Fruit fly (Drosophila melanogaster): ENCODE results near the gene CG12355.

The CG12355 gene

DNA sequence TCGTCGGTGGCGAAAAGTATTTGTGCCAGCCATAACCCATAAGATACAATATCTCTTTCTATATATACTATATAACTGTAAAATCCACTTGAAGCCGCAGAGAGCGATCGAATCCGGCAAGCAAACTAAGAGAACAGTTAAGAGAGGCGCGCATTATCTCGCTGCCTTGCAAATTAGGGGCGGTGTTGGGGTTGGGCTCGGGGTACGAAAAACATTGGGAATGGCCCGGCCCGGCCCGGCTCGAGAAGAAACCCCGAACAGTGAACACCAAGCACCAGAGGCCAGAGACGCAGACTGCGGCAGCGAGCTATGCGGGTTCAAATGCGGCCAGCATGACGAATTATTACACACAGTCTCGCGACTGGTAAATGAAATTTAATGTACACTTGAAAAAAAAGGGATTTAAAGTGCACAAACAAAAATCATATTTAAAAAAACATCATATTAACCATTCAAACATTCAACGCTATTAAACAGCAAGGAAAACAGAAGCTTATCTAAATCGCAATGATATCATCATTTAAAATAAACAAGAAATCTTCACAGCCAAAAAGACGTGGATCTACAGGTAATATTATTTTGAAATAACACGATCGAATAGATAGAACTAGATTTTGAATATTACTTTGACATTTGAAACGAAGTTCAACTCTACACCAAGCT, 37.1 kb upstream of the CG12355 start (continued):
- no peak for TF ChIP-seq sc (optimal IDR thresholded peaks at IDR 0.05)
- TF ChIP-seq sc (GFP tag; optimal IDR thresholded peaks at IDR 0.05), result no peak
- TF ChIP-seq CG11695 (GFP tag; IDR thresholded peaks at IDR 0.05), result peak; percentile 39; the same call in 1 of the 3 replicates
- TF ChIP-seq CG14014 (GFP tag; IDR thresholded peaks at IDR 0.05), result peak; percentile 59; the same call in 1 of the 2 replicates
- TF ChIP-seq CG4820 (GFP tag; optimal IDR thresholded peaks at IDR 0.05), result peak; percentile 44
- TF ChIP-seq CG7271 (tag; optimal IDR thresholded peaks at IDR 0.05), result no peak
- peak; percentile 27 for TF ChIP-seq Antp (GFP tag; optimal IDR thresholded peaks at IDR 0.05)
- TF ChIP-seq ken (GFP tag; IDR thresholded peaks at IDR 0.05), result no peak
- TF ChIP-seq CG4282 (GFP tag; optimal IDR thresholded peaks at IDR 0.05), result no peak
- TF ChIP-seq CG17361 (GFP tag; IDR thresholded peaks at IDR 0.05), result peak; percentile 85; the same call in 2 of the 3 replicates
- no peak for TF ChIP-seq CG18011 (GFP tag; optimal IDR thresholded peaks at IDR 0.05)
- no peak for TF ChIP-seq disco-r (GFP tag; optimal IDR thresholded peaks at IDR 0.05)
- TF ChIP-seq Chrac-16 (GFP tag; optimal IDR thresholded peaks at IDR 0.05), result peak; percentile 1
- peak; percentile 32; the same call in 1 of the 2 replicates for TF ChIP-seq wor (GFP tag; IDR thresholded peaks at IDR 0.05)
- no peak for TF ChIP-seq CG14860 (GFP tag; IDR thresholded peaks at IDR 0.05; ENCODE audit: partially characterized antibody)
- TF ChIP-seq Mad (GFP tag; optimal IDR thresholded peaks at IDR 0.05), result no peak
- TF ChIP-seq Lhr (GFP tag; optimal IDR thresholded peaks at IDR 0.05), result no peak
- TF ChIP-seq ewg (GFP tag; optimal IDR thresholded peaks at IDR 0.05), result no peak
- TF ChIP-seq CG34422 (GFP tag; IDR thresholded peaks at IDR 0.05), result peak; percentile 16; the same call in 1 of the 3 replicates
- TF ChIP-seq bbx (GFP tag; IDR thresholded peaks at IDR 0.05; ENCODE audit: partially characterized antibody), result no peak
- TF ChIP-seq CG17568 (GFP tag; optimal IDR thresholded peaks at IDR 0.05), result no peak
- TF ChIP-seq tx (GFP tag; optimal IDR thresholded peaks at IDR 0.05), result no peak
- TF ChIP-seq exex (tag; optimal IDR thresholded peaks at IDR 0.05), result no peak
- TF ChIP-seq Vsx1 (GFP tag; optimal IDR thresholded peaks at IDR 0.05), result no peak
- peak; percentile 25 for TF ChIP-seq CG6254 (GFP tag; optimal IDR thresholded peaks at IDR 0.05)
- no peak for TF ChIP-seq CG33557 (GFP tag; optimal IDR thresholded peaks at IDR 0.05)
- peak; percentile 91 for TF ChIP-seq CG2199 (GFP tag; IDR thresholded peaks at IDR 0.05)
- TF ChIP-seq slp2 (GFP tag; optimal IDR thresholded peaks at IDR 0.05), result peak; percentile 15
- no peak for TF ChIP-seq ftz-f1 (GFP tag; optimal IDR thresholded peaks at IDR 0.05)
- no peak for TF ChIP-seq CG7357 (GFP tag; IDR thresholded peaks at IDR 0.05)
- TF ChIP-seq CG17328 (GFP tag; IDR thresholded peaks at IDR 0.05), result peak; percentile 34; the same call in 1 of the 2 replicates
- peak; percentile 15 for TF ChIP-seq CG7786 (GFP tag; optimal IDR thresholded peaks at IDR 0.05)
- TF ChIP-seq CG11723 (GFP tag; optimal IDR thresholded peaks at IDR 0.05), result no peak
- TF ChIP-seq HLH4C (GFP tag; IDR thresholded peaks at IDR 0.05; ENCODE audit: partially characterized antibody), result no peak
- peak; percentile 66 for TF ChIP-seq fd96Cb (tag; optimal IDR thresholded peaks at IDR 0.05)
- TF ChIP-seq CG8478 (optimal IDR thresholded peaks at IDR 0.05), result no peak
- no peak for TF ChIP-seq unc-4 (GFP tag; IDR thresholded peaks at IDR 0.05; ENCODE audit: partially characterized antibody)
- TF ChIP-seq Oli (tag; optimal IDR thresholded peaks at IDR 0.05), result peak; percentile 25
- 0 out of 2 replicates have a peak, but pooled peaks have one; percentile 5 for TF ChIP-seq wdn (GFP tag; IDR thresholded peaks at IDR 0.05)
- TF ChIP-seq Atf6 (GFP tag; IDR thresholded peaks at IDR 0.05), result peak; percentile 52; the same call in 1 of the 2 replicates
- TF ChIP-seq chm (GFP tag; IDR thresholded peaks at IDR 0.05), result peak; percentile 23; the same call in 1 of the 2 replicates
- peak; percentile 35; the same call in 1 of the 2 replicates for TF ChIP-seq CG10366 (GFP tag; IDR thresholded peaks at IDR 0.05)
- TF ChIP-seq CG2129 (GFP tag; IDR thresholded peaks at IDR 0.05; ENCODE audit: partially characterized antibody), result no peak
- no peak for TF ChIP-seq corto (GFP tag; optimal IDR thresholded peaks at IDR 0.05)
- peak; percentile 63 for TF ChIP-seq CG14441 (GFP tag; IDR thresholded peaks at IDR 0.05)
- 0 out of 3 replicates have a peak, but pooled peaks have one; percentile 29 for TF ChIP-seq Aef1 (GFP tag; IDR thresholded peaks at IDR 0.05)
- no peak for TF ChIP-seq dati (GFP tag; IDR thresholded peaks at IDR 0.05)
- TF ChIP-seq CG33213 (GFP tag; optimal IDR thresholded peaks at IDR 0.05), result no peak
- TF ChIP-seq pho (GFP tag; optimal IDR thresholded peaks at IDR 0.05), result no peak
- no peak for TF ChIP-seq dan (GFP tag; IDR thresholded peaks at IDR 0.05)
